Fruit fly (Drosophila melanogaster) whole organism, pupa: Measurements from ENCODE around the gene PH4alphaSG1.

Experiments used
- CG10348 ChIP-seq: fragments of 200-800 bp; sonication (Bioruptor generic); IDR thresholded peaks from 2 replicates; pipeline ENCODE4 v1.3.6; 2022; ENCODE audit warnings: missing biosample characterization, missing genetic modification characterization
- CG12605 ChIP-seq: fragments of 200-800 bp; sonication (Bioruptor generic); IDR thresholded peaks from 2 replicates; pipeline ENCODE4 v1.3.6; 2022; ENCODE audit warnings: missing biosample characterization, missing genetic modification characterization
- CG13204 ChIP-seq: fragments of 200-800 bp; sonication (Bioruptor generic); optimal IDR thresholded peaks from 2 replicates; lab custom pipeline; 2018; ENCODE audit warnings: missing biosample characterization, mild to moderate bottlenecking, missing genetic modification characterization, moderate library complexity
- CG14655 ChIP-seq: fragments of 200-800 bp; sonication (Bioruptor generic); optimal IDR thresholded peaks from 3 replicates; lab custom pipeline; 2017; ENCODE audit warnings: mild to moderate bottlenecking, missing biosample characterization, missing genetic modification reagents, missing genetic modification characterization
- CG15710 ChIP-seq: fragments of 200-800 bp; sonication (Bioruptor generic); optimal IDR thresholded peaks from 2 replicates; lab custom pipeline; 2018; ENCODE audit warnings: missing biosample characterization, mild to moderate bottlenecking, missing genetic modification characterization, moderate library complexity
- CG17806 ChIP-seq: fragments of 200-800 bp; sonication (Bioruptor generic); optimal IDR thresholded peaks from 2 replicates; lab custom pipeline; 2018; ENCODE audit warnings: missing biosample characterization, mild to moderate bottlenecking, missing genetic modification characterization, moderate library complexity
- CG32121 ChIP-seq: fragments of 200-800 bp; sonication (Bioruptor generic); IDR thresholded peaks from 2 replicates; pipeline ENCODE4 v1.3.6; 2022; ENCODE audit warnings: missing biosample characterization, missing genetic modification characterization
- CG34367 ChIP-seq: fragments of 200-800 bp; sonication (Bioruptor generic); optimal IDR thresholded peaks from 2 replicates; lab custom pipeline; 2018; ENCODE audit warnings: missing biosample characterization, mild to moderate bottlenecking, missing genetic modification characterization
- CG4496 ChIP-seq: fragments of 200-800 bp; sonication (Bioruptor generic); IDR thresholded peaks from 3 replicates; pipeline ENCODE4 v1.3.6; 2022; ENCODE audit warnings: missing biosample characterization, missing genetic modification characterization
- CG8159 ChIP-seq: fragments of 200-800 bp; sonication (Bioruptor generic); optimal IDR thresholded peaks from 3 replicates; lab custom pipeline; 2018; ENCODE audit warnings: missing biosample characterization, mild to moderate bottlenecking, missing genetic modification characterization, moderate library complexity
- CG8301 ChIP-seq: fragments of 200-800 bp; sonication (Bioruptor generic); optimal IDR thresholded peaks from 2 replicates; lab custom pipeline; 2018; ENCODE audit warnings: missing biosample characterization, mild to moderate bottlenecking, missing genetic modification characterization
- CG9948 ChIP-seq: fragments of 200-800 bp; sonication (Bioruptor generic); optimal IDR thresholded peaks from 2 replicates; lab custom pipeline; 2018; ENCODE audit warnings: missing biosample characterization, mild to moderate bottlenecking, missing genetic modification characterization, moderate library complexity
- D1 ChIP-seq: fragments of 200-800 bp; sonication (Bioruptor generic); optimal IDR thresholded peaks from 2 replicates; lab custom pipeline; 2018; ENCODE audit warnings: missing biosample characterization, mild to moderate bottlenecking, missing genetic modification characterization, moderate library complexity
- EcR ChIP-seq: fragments of 200-800 bp; sonication (Bioruptor generic); optimal IDR thresholded peaks from 3 replicates; lab custom pipeline; 2019; ENCODE audit warnings: missing biosample characterization, missing genetic modification characterization, mild to moderate bottlenecking, moderate library complexity, missing genetic modification reagents
- Ets98B ChIP-seq: fragments of 200-800 bp; sonication (Bioruptor generic); IDR thresholded peaks from 2 replicates; pipeline ENCODE4 v1.3.6; 2022; ENCODE audit warnings: missing biosample characterization, missing genetic modification characterization
- Pif1A ChIP-seq: fragments of 200-800 bp; sonication (Bioruptor generic); optimal IDR thresholded peaks from 3 replicates; lab custom pipeline; 2016; ENCODE audit warnings: missing biosample characterization, missing genetic modification characterization
- Pif1B ChIP-seq: fragments of 200-800 bp; sonication (Bioruptor generic); optimal IDR thresholded peaks from 3 replicates; lab custom pipeline; 2016; ENCODE audit warnings: missing biosample characterization, missing genetic modification characterization
- Snoo ChIP-seq: fragments of 200-800 bp; sonication (Bioruptor generic); optimal IDR thresholded peaks from 3 replicates; lab custom pipeline; 2017; ENCODE audit warnings: missing biosample characterization, mild to moderate bottlenecking, missing genetic modification characterization, inconsistent platforms
- fd96Ca ChIP-seq: fragments of 200-800 bp; sonication (Bioruptor generic); IDR thresholded peaks from 3 replicates; pipeline ENCODE4 v1.3.6; 2022; ENCODE audit warnings: missing biosample characterization, missing genetic modification characterization
- gl ChIP-seq: fragments of 200-800 bp; sonication (Bioruptor generic); optimal IDR thresholded peaks from 2 replicates; lab custom pipeline; 2018; ENCODE audit warnings: missing biosample characterization, mild to moderate bottlenecking, missing genetic modification characterization
- rn ChIP-seq: fragments of 200-800 bp; sonication (Bioruptor generic); IDR thresholded peaks from 2 replicates; pipeline ENCODE4 v1.3.6; 2022; ENCODE audit warnings: missing biosample characterization, missing genetic modification characterization

Gene PH4alphaSG1

dm6 chr3R:30489797-30490196, 15.7 kb downstream of the PH4alphaSG1 start, which contains the start of gene PH4alphaSG2:
TSS of gene PH4alphaSG2 (plus strand) at chr3R:30490074.
- TF ChIP-seq D1 (tag; lab: Kevin White, UChicago) (no peak), Ets98B (GFP tag; lab: Robert Waterston, UW) (no peak), CG17806 (tag; lab: Kevin White, UChicago) (no peak), CG14655 (no peak), rn (GFP tag; lab: Robert Waterston, UW) (no peak), CG13204 (GFP tag; lab: Kevin White, UChicago) (no peak), CG34367 (no peak), CG32121 (GFP tag; lab: Robert Waterston, UW) (no peak)

DNA sequence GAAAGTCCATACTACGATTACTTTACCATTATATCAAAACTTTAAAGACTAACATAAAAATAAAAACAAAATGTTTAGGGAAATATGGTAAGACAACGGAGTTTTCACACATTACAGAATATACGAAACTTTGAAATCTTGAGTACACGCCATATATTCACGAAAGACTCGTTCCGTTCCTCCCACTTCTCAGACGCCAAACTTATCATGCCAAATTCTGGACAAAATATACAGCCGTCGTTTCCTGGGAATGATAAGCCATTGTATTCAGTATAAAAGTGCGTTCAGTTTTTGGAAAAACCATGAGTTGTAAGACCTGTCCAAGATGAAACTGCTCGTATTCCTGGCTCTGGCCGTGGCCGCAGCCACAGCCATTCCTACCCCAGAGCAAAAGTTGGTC, 16.8 kb downstream of the PH4alphaSG1 start, which contains the start of gene Jon99Fi:
TSS of gene Jon99Fi (plus strand) at position 301 of the 400 bp plus-strand sequence.
- TF ChIP-seq CG8159 (tag; lab: Kevin White, UChicago) (no peak), CG32121 (GFP tag; lab: Robert Waterston, UW) (no peak), CG4496 (no peak), CG17806 (tag; lab: Kevin White, UChicago) (no peak), Pif1A (GFP tag; lab: Kevin White, UChicago) (no peak)

DNA sequence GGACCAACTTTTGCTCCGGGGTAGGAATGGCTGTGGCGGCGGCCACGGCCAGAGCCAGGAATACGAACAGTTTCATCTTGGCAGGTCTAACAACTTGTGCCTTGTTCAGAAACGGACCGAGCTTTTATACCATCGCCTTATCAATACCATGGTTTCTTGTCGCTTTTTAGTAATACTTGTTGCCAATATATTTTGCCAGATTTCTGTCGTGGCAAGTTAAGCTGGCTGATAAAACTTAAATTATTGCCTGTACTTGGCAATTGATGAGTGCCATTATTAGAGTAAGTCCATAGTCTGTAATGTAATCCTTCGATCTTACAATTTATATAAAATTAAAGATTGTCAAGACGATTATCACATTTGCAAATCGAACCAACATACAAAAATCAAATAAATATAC, 17.6 kb downstream of the PH4alphaSG1 start, which contains the start of gene Jon99Fii:
TSS of gene Jon99Fii (minus strand) at position 101 of the 400 bp plus-strand sequence.
- TF ChIP-seq EcR (GFP tag; lab: Kevin White, UChicago) (no peak), rn (GFP tag; lab: Robert Waterston, UW) (no peak), Snoo (tag; lab: Kevin White, UChicago) (no peak), CG17806 (tag; lab: Kevin White, UChicago) (no peak), CG4496 (no peak), gl (tag; lab: Kevin White, UChicago) (no peak), CG10348 (GFP tag; lab: Robert Waterston, UW) (no peak), CG12605 (GFP tag; lab: Robert Waterston, UW) (no peak), D1 (tag; lab: Kevin White, UChicago) (no peak), CG9948 (no peak), CG15710 (tag; lab: Kevin White, UChicago) (no peak), CG8301 (no peak), CG32121 (GFP tag; lab: Robert Waterston, UW) (no peak), Pif1B (no peak)

- TF ChIP-seq Pif1B (no peak), CG9948 (no peak), rn (GFP tag; lab: Robert Waterston, UW) (no peak), fd96Ca (GFP tag; lab: Robert Waterston, UW) (no peak), CG12605 (GFP tag; lab: Robert Waterston, UW) (no peak), D1 (tag; lab: Kevin White, UChicago) (no peak), CG8159 (tag; lab: Kevin White, UChicago) (no peak), CG15710 (tag; lab: Kevin White, UChicago) (no peak), CG34367 (no peak), CG10348 (GFP tag; lab: Robert Waterston, UW) (no peak), CG8301 (no peak), CG17806 (tag; lab: Kevin White, UChicago) (no peak), EcR (GFP tag; lab: Kevin White, UChicago) (no peak), CG32121 (GFP tag; lab: Robert Waterston, UW) (no peak), gl (tag; lab: Kevin White, UChicago) (no peak), Pif1A (GFP tag; lab: Kevin White, UChicago) (no peak), Snoo (tag; lab: Kevin White, UChicago) (no peak), CG14655 (no peak)
Measured at dm6 chr3R:30476367-30476766, 29.1 kb downstream of the PH4alphaSG1 start, which contains the start of gene spdo. TSS of gene spdo (plus strand) at chr3R:30476684.

DNA sequence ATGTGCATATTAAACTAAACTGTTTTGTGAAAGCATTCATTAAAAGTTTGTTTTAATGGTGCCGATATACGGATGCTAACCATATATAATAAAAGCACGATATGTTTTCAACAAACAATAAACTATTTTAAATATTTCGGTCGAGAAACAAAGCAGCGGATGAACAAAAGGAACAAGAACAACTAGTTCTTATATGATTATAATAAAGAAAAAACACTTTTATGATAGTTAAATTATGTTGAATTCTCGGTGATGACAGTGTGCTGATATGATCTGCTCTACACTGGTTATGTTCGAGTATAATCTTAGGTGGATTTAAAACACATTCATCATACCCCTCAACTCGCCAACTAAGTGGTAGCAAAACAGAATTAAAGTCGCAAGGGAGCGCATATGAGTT, 29.6 kb downstream of the PH4alphaSG1 start:
- no peak for TF ChIP-seq CG15710 (tag; lab: Kevin White, UChicago)
- no peak for TF ChIP-seq CG9948
- no peak for TF ChIP-seq rn (GFP tag; lab: Robert Waterston, UW)
- TF ChIP-seq Pif1B = no peak
- no peak for TF ChIP-seq Pif1A (GFP tag; lab: Kevin White, UChicago)
- TF ChIP-seq gl (tag; lab: Kevin White, UChicago) = no peak
- TF ChIP-seq CG13204 (GFP tag; lab: Kevin White, UChicago) = no peak
- no peak for TF ChIP-seq CG14655
- TF ChIP-seq fd96Ca (GFP tag; lab: Robert Waterston, UW) = no peak
- no peak for TF ChIP-seq Ets98B (GFP tag; lab: Robert Waterston, UW)
- no peak for TF ChIP-seq CG12605 (GFP tag; lab: Robert Waterston, UW)
- TF ChIP-seq CG4496 = no peak
- no peak for TF ChIP-seq CG17806 (tag; lab: Kevin White, UChicago)
- TF ChIP-seq CG8301 = no peak
- no peak for TF ChIP-seq Snoo (tag; lab: Kevin White, UChicago)
- no peak for TF ChIP-seq CG32121 (GFP tag; lab: Robert Waterston, UW)
- no peak for TF ChIP-seq CG8159 (tag; lab: Kevin White, UChicago)
- TF ChIP-seq, all 21 proteins: peak for 0

dm6 chr3R:30474667-30475213, 30.7 kb downstream of the PH4alphaSG1 start:
- TF ChIP-seq CG13204 (GFP tag; lab: Kevin White, UChicago) (no peak), CG17806 (tag; lab: Kevin White, UChicago) (no peak), CG8159 (tag; lab: Kevin White, UChicago) (no peak), CG14655 (no peak), CG12605 (GFP tag; lab: Robert Waterston, UW) (no peak), CG8301 (no peak), CG10348 (GFP tag; lab: Robert Waterston, UW) (no peak), CG32121 (GFP tag; lab: Robert Waterston, UW) (no peak), Ets98B (GFP tag; lab: Robert Waterston, UW) (no peak), CG15710 (tag; lab: Kevin White, UChicago) (no peak), EcR (GFP tag; lab: Kevin White, UChicago) (no peak), CG4496 (no peak), fd96Ca (GFP tag; lab: Robert Waterston, UW) (no peak), CG34367 (no peak), CG9948 (no peak), D1 (tag; lab: Kevin White, UChicago) (no peak)
